Worm (Caenorhabditis elegans) whole organism, dauer: ENCODE results near the gene clec-144.

ENCODE experiments used
- unc-62 ChIP-seq: sonication (generic microtip); optimal IDR thresholded peaks from 2 replicates; lab custom pipeline; 2017; ENCODE audit warnings: missing biosample characterization, missing genetic modification reagents, missing genetic modification characterization

Gene clec-144

ce11 chrII:11811241-11811640, 21.1 kb downstream of the clec-144 start:
- no peak for TF ChIP-seq unc-62 (GFP tag; lab: Kevin White, UChicago)

ce11 chrII:11810436-11810835, 21.9 kb downstream of the clec-144 start, which contains the start of gene F43G6.7:
Gene F43G6.7 (plus strand): TSS chrII:11810790.
- no peak for TF ChIP-seq unc-62 (GFP tag; lab: Kevin White, UChicago)

- TF ChIP-seq unc-62 (GFP tag; lab: Kevin White, UChicago): no peak
Measured at ce11 chrII:11808979-11809378, 23.4 kb downstream of the clec-144 start, which contains the start of gene F43G6.10. Gene F43G6.10 (plus strand): TSS chrII:11809349.

ce11 chrII:11806256-11806655, 26.1 kb downstream of the clec-144 start, which contains the start of gene jmjd-1.1:
Gene jmjd-1.1 (plus strand): TSS chrII:11806556.
- TF ChIP-seq unc-62 (GFP tag; lab: Kevin White, UChicago): no peak

ce11 chrII:11802451-11802850, 29.9 kb downstream of the clec-144 start, which contains the start of gene F43G6.17:
Gene F43G6.17 (plus strand): TSS chrII:11802751.
- no peak for TF ChIP-seq unc-62 (GFP tag; lab: Kevin White, UChicago)

- no peak for TF ChIP-seq unc-62 (GFP tag; lab: Kevin White, UChicago)
Measured at ce11 chrII:11798737-11799136, 33.6 kb downstream of the clec-144 start, which contains the start of gene hda-5. Gene hda-5 (plus strand): TSS chrII:11799037.

ce11 chrII:11797194-11797593, 35.2 kb downstream of the clec-144 start:
- TF ChIP-seq unc-62 (GFP tag; lab: Kevin White, UChicago): no peak

ce11 chrII:11794392-11794791, 38.0 kb downstream of the clec-144 start:
- TF ChIP-seq unc-62 (GFP tag; lab: Kevin White, UChicago): no peak

ce11 chrII:11790458-11790857, 41.9 kb downstream of the clec-144 start, which contains the start of gene F43G6.4:
Gene F43G6.4 (plus strand): TSS chrII:11790758.
- TF ChIP-seq unc-62 (GFP tag; lab: Kevin White, UChicago): no peak

ce11 chrII:11788025-11788424, 44.4 kb downstream of the clec-144 start:
- no peak for TF ChIP-seq unc-62 (GFP tag; lab: Kevin White, UChicago)

ce11 chrII:11782493-11782892, 49.9 kb downstream of the clec-144 start, which contains the start of gene F43G6.16:
Gene F43G6.16 (minus strand): TSS chrII:11782633.
- no peak for TF ChIP-seq unc-62 (GFP tag; lab: Kevin White, UChicago)
